Worm (Caenorhabditis elegans) whole organism, midembryonic: ENCODE results near the gene ttll-15.

Experiments
- flt-1 ChIP-seq: fragments of 200-800 bp; sonication (Bioruptor generic); IDR thresholded peaks from 2 replicates; pipeline ENCODE4 v1.3.6; 2022; ENCODE audit warnings: missing genetic modification characterization, missing compliant biosample characterization
- med-1 ChIP-seq: sonication (generic microtip); optimal IDR thresholded peaks from 2 replicates; lab custom pipeline; 2017; ENCODE audit warnings: missing genetic modification characterization, mild to moderate bottlenecking, missing compliant biosample characterization, antibody characterized with exemption, missing genetic modification reagents; ENCODE audit not compliant: insufficient read depth
- ztf-29 ChIP-seq: fragments of 200-800 bp; sonication (Bioruptor generic); IDR thresholded peaks from 2 replicates; pipeline ENCODE4 v1.3.6; 2022; ENCODE audit warnings: missing genetic modification reagents, missing genetic modification characterization, missing compliant biosample characterization

DNA sequence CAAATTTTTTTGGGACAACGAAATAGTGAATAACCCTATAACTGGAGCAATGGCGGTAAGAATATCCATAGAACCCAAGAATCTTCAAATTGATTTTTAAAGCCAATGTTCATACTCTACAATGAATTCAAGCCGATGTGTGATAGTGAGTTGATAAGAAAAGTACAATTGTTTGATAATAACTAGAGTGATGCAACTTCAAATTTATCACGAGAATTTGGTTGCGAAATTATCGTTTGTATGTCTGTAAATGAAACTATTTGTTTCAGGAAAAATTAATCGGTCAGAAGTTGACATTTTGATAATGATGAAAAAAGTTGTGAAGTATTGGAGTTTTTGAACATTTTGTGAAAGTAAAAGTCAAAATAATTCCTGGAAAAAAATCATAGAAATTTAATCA is 41.0 kb downstream of the ttll-15 start:
- TF ChIP-seq flt-1 (GFP tag; lab: Robert Waterston, UW) (no peak), med-1 (no peak), ztf-29 (GFP tag; lab: Robert Waterston, UW) (no peak)
